Worm (Caenorhabditis elegans) whole organism, mixed stage, embryonic: ENCODE results near the gene Y82E9BR.3.

Experiments used
- M03D4.4 ChIP-seq: sonication (generic microtip); optimal IDR thresholded peaks from 2 replicates; lab custom pipeline; 2017; ENCODE audit warnings: mild to moderate bottlenecking, missing genetic modification characterization, missing compliant biosample characterization
- bed-3 ChIP-seq: fragments of 200-800 bp; sonication (Bioruptor generic); optimal IDR thresholded peaks from 3 replicates; lab custom pipeline; 2018; ENCODE audit warnings: mild to moderate bottlenecking, missing genetic modification characterization, moderate library complexity, missing compliant biosample characterization
- blmp-1 ChIP-seq: fragments of 150-350 bp; optimal IDR thresholded peaks from 2 replicates; lab custom pipeline; 2014; ENCODE audit warnings: missing biosample characterization, missing genetic modification characterization
- ceh-39 ChIP-seq: fragments of 150-350 bp; optimal IDR thresholded peaks from 2 replicates; lab custom pipeline; 2014; ENCODE audit warnings: missing biosample characterization, missing genetic modification characterization
- ceh-43 ChIP-seq: fragments of 200-800 bp; sonication (Bioruptor generic); optimal IDR thresholded peaks from 2 replicates; lab custom pipeline; 2018; ENCODE audit warnings: mild to moderate bottlenecking, missing genetic modification characterization, moderate library complexity, missing compliant biosample characterization
- ceh-83 ChIP-seq: fragments of 200-800 bp; sonication (Bioruptor generic); optimal IDR thresholded peaks from 2 replicates; lab custom pipeline; 2018; ENCODE audit warnings: mild to moderate bottlenecking, missing genetic modification characterization, missing compliant biosample characterization
- ces-1 ChIP-seq: fragments of 150-350 bp; optimal IDR thresholded peaks from 2 replicates; lab custom pipeline; 2014; ENCODE audit warnings: missing biosample characterization, missing genetic modification reagents, missing genetic modification characterization
- cnd-1 ChIP-seq: fragments of 200-800 bp; sonication (Bioruptor generic); optimal IDR thresholded peaks from 2 replicates; lab custom pipeline; 2018; ENCODE audit warnings: mild to moderate bottlenecking, missing genetic modification characterization, missing compliant biosample characterization
- drap-1 ChIP-seq: fragments of 200-800 bp; sonication (Bioruptor generic); optimal IDR thresholded peaks from 3 replicates; lab custom pipeline; 2018; ENCODE audit warnings: mild to moderate bottlenecking, missing genetic modification characterization, missing compliant biosample characterization
- elt-1 ChIP-seq: sonication (generic microtip); optimal IDR thresholded peaks from 2 replicates; lab custom pipeline; 2017; ENCODE audit warnings: missing genetic modification characterization, mild to moderate bottlenecking, missing compliant biosample characterization, antibody characterized with exemption, moderate library complexity, borderline replicate concordance; ENCODE audit not compliant: insufficient read depth
- elt-3 ChIP-seq: fragments of 150-350 bp; optimal IDR thresholded peaks from 2 replicates; lab custom pipeline; 2014; ENCODE audit warnings: missing biosample characterization, missing genetic modification characterization
- flh-1 ChIP-seq: fragments of 200-800 bp; sonication (Bioruptor generic); optimal IDR thresholded peaks from 2 replicates; lab custom pipeline; 2018; ENCODE audit warnings: mild to moderate bottlenecking, missing genetic modification characterization, moderate library complexity, missing compliant biosample characterization
- ham-2 ChIP-seq: fragments of 200-800 bp; sonication (Bioruptor generic); optimal IDR thresholded peaks from 2 replicates; lab custom pipeline; 2018; ENCODE audit warnings: mild to moderate bottlenecking, missing genetic modification characterization, missing compliant biosample characterization
- hlh-1 ChIP-seq: fragments of 150-350 bp; optimal IDR thresholded peaks from 2 replicates; lab custom pipeline; 2014; ENCODE audit warnings: missing biosample characterization, missing genetic modification reagents, missing genetic modification characterization
- lin-13 ChIP-seq: fragments of 150-350 bp; optimal IDR thresholded peaks from 2 replicates; lab custom pipeline; 2014; ENCODE audit warnings: missing biosample characterization, missing genetic modification characterization
- lin-32 ChIP-seq: fragments of 200-800 bp; sonication (Bioruptor generic); optimal IDR thresholded peaks from 2 replicates; lab custom pipeline; 2018; ENCODE audit warnings: mild to moderate bottlenecking, missing genetic modification characterization, missing compliant biosample characterization
- lsy-2 ChIP-seq: fragments of 150-350 bp; optimal IDR thresholded peaks from 2 replicates; lab custom pipeline; 2014; ENCODE audit warnings: missing biosample characterization, missing genetic modification characterization
- mab-5 ChIP-seq: fragments of 150-350 bp; optimal IDR thresholded peaks from 2 replicates; lab custom pipeline; 2014; ENCODE audit warnings: missing biosample characterization, missing genetic modification characterization
- mep-1 ChIP-seq: fragments of 150-350 bp; optimal IDR thresholded peaks from 2 replicates; lab custom pipeline; 2017; ENCODE audit warnings: missing biosample characterization, missing genetic modification reagents, missing genetic modification characterization, inconsistent platforms
- mls-2 ChIP-seq: sonication (generic microtip); optimal IDR thresholded peaks from 2 replicates; lab custom pipeline; 2016; ENCODE audit warnings: mild to moderate bottlenecking, missing genetic modification characterization, moderate library complexity, missing compliant biosample characterization
- nhr-12 ChIP-seq: fragments of 150-350 bp; optimal IDR thresholded peaks from 2 replicates; lab custom pipeline; 2014; ENCODE audit warnings: missing biosample characterization, missing genetic modification characterization
- nhr-2 ChIP-seq: fragments of 150-350 bp; optimal IDR thresholded peaks from 2 replicates; lab custom pipeline; 2014; ENCODE audit warnings: missing biosample characterization, missing genetic modification characterization
- nhr-237 ChIP-seq: fragments of 150-350 bp; optimal IDR thresholded peaks from 2 replicates; lab custom pipeline; 2014; ENCODE audit warnings: missing biosample characterization, missing genetic modification characterization
- nhr-28 ChIP-seq: fragments of 150-350 bp; optimal IDR thresholded peaks from 2 replicates; lab custom pipeline; 2014; ENCODE audit warnings: missing biosample characterization, missing genetic modification characterization
- nhr-76 ChIP-seq: sonication (generic microtip); optimal IDR thresholded peaks from 2 replicates; lab custom pipeline; 2017; ENCODE audit warnings: missing biosample characterization, missing genetic modification characterization
- pha-4 ChIP-seq: fragments of 150-350 bp; optimal IDR thresholded peaks from 2 replicates; lab custom pipeline; 2018; ENCODE audit warnings: missing biosample characterization, missing genetic modification reagents, missing genetic modification characterization
- sem-2 ChIP-seq: fragments of 200-800 bp; sonication (Bioruptor generic); optimal IDR thresholded peaks from 2 replicates; lab custom pipeline; 2018; ENCODE audit warnings: mild to moderate bottlenecking, missing genetic modification characterization, missing compliant biosample characterization
- snpc-4 ChIP-seq: fragments of 150-350 bp; optimal IDR thresholded peaks from 2 replicates; lab custom pipeline; 2014; ENCODE audit warnings: missing biosample characterization, missing genetic modification characterization
- sptf-1 ChIP-seq: sonication (generic microtip); optimal IDR thresholded peaks from 2 replicates; lab custom pipeline; 2017; ENCODE audit warnings: mild to moderate bottlenecking, missing genetic modification characterization, moderate library complexity, missing compliant biosample characterization
- tbx-8 ChIP-seq: fragments of 200-800 bp; sonication (Bioruptor generic); optimal IDR thresholded peaks from 2 replicates; lab custom pipeline; 2018; ENCODE audit warnings: mild to moderate bottlenecking, missing genetic modification characterization, moderate library complexity, missing compliant biosample characterization
- unc-120 ChIP-seq: sonication (generic microtip); optimal IDR thresholded peaks from 2 replicates; lab custom pipeline; 2017; ENCODE audit warnings: missing genetic modification characterization, missing compliant biosample characterization; ENCODE audit not compliant: poor library complexity, severe bottlenecking
- unc-39 ChIP-seq: fragments of 150-350 bp; optimal IDR thresholded peaks from 2 replicates; lab custom pipeline; 2014; ENCODE audit warnings: missing biosample characterization, missing genetic modification characterization
- unc-62 ChIP-seq: fragments of 150-350 bp; optimal IDR thresholded peaks from 2 replicates; lab custom pipeline; 2014; ENCODE audit warnings: missing biosample characterization, missing genetic modification reagents, missing genetic modification characterization
- zip-8 ChIP-seq: fragments of 150-350 bp; optimal IDR thresholded peaks from 2 replicates; lab custom pipeline; 2014; ENCODE audit warnings: missing biosample characterization, missing genetic modification characterization
- ztf-11 ChIP-seq: fragments of 150-350 bp; optimal IDR thresholded peaks from 2 replicates; lab custom pipeline; 2014; ENCODE audit warnings: missing biosample characterization, missing genetic modification characterization

The Y82E9BR.3 gene

ce11 chrIII:1419700-1420356, 832 bp downstream of the Y82E9BR.3 start:
- peak; percentile 12 for TF ChIP-seq lsy-2 (tag; lab: Kevin White, UChicago)
- no peak for TF ChIP-seq sem-2 (GFP tag; lab: Kevin White, UChicago)

DNA sequence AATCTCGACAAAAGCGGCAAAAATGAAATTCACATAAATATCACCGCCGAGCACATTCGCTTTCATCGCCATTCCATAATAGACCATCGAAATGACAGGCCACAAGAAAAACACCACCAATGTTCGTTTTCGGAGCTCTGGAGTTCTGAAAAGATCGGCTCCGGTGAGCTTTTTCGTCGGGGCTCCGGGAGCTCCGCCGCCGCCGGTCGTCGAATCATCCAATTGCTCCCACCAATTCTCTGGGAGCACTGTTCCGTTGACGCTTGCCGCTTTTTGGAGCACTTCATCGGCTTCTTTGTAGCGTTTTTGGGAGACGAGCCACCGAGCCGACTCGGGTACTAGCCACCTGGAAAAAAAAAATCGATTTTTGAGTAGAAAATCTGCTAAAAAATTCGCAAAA, 2.4 kb downstream of the Y82E9BR.3 start:
- TF ChIP-seq drap-1 (GFP tag; lab: Kevin White, UChicago), result no peak

DNA sequence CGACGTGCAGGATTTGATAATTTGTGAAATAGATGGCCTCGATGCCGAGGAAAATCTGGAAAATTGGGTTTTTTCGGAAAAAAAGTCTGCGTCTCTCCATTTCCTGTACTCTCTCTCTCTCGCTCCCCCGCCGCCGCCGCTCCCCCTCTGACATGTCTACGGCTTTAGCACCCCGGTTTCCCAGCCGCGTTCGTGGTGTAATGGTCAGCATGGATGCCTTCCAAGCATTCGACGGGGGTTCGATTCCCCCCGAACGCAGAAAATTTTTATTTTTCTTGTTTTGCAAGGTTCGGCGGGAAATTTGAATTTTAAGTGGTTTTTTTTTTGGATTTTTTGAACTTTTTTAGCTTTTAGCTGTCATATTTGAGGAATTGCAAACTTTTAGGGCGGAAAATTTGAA, 5.3 kb downstream of the Y82E9BR.3 start:
- TF ChIP-seq mls-2 (tag; lab: Kevin White, UChicago), result peak; percentile 80
- no peak for TF ChIP-seq nhr-12 (tag; lab: Kevin White, UChicago)
- peak; percentile 36 for TF ChIP-seq cnd-1 (tag; lab: Kevin White, UChicago)
- TF ChIP-seq unc-120 (tag; lab: Kevin White, UChicago), result peak; percentile 20
- peak; percentile 32 for TF ChIP-seq lin-13
- TF ChIP-seq nhr-2, result no peak
- no peak for TF ChIP-seq zip-8
- no peak for TF ChIP-seq mep-1 (tag; lab: Kevin White, UChicago)
- no peak for TF ChIP-seq nhr-28
- no peak for TF ChIP-seq blmp-1 (tag; lab: Kevin White, UChicago)
- TF ChIP-seq nhr-76 (tag; lab: Kevin White, UChicago), result no peak
- TF ChIP-seq elt-1 (tag; lab: Kevin White, UChicago), result no peak
- no peak for TF ChIP-seq ztf-11 (tag; lab: Kevin White, UChicago)
- no peak for TF ChIP-seq lin-32 (GFP tag; lab: Kevin White, UChicago)
- peak; percentile 63 for TF ChIP-seq lsy-2 (tag; lab: Kevin White, UChicago)
- TF ChIP-seq sptf-1 (tag; lab: Kevin White, UChicago), result peak; percentile 85
- peak; percentile 74 for TF ChIP-seq drap-1 (GFP tag; lab: Kevin White, UChicago)
- no peak for TF ChIP-seq unc-39 (tag; lab: Kevin White, UChicago)
- peak; percentile 7 for TF ChIP-seq ces-1 (GFP tag; lab: Kevin White, UChicago)
- TF ChIP-seq ceh-39, result no peak
- TF ChIP-seq ceh-43 (GFP tag; lab: Kevin White, UChicago), result peak; percentile 14
- TF ChIP-seq M03D4.4 (tag; lab: Kevin White, UChicago), result peak; percentile 23
- no peak for TF ChIP-seq hlh-1
- no peak for TF ChIP-seq unc-62 (GFP tag; lab: Kevin White, UChicago)
- TF ChIP-seq bed-3 (GFP tag; lab: Kevin White, UChicago), result peak; percentile 51
- no peak for TF ChIP-seq snpc-4 (tag; lab: Kevin White, UChicago)
- TF ChIP-seq tbx-8, result peak; percentile 20
- TF ChIP-seq sem-2 (GFP tag; lab: Kevin White, UChicago), result peak; percentile 46
- no peak for TF ChIP-seq nhr-237 (tag; lab: Kevin White, UChicago)
- peak; percentile 29 for TF ChIP-seq ham-2
- peak; percentile 62 for TF ChIP-seq ceh-83 (GFP tag; lab: Kevin White, UChicago)
- TF ChIP-seq elt-3 (tag; lab: Kevin White, UChicago), result no peak
- TF ChIP-seq pha-4 (tag; lab: Kevin White, UChicago), result no peak
- no peak for TF ChIP-seq mab-5 (tag; lab: Kevin White, UChicago)
- peak; percentile 30 for TF ChIP-seq flh-1 (GFP tag; lab: Kevin White, UChicago)

ce11 chrIII:1427126-1427525, 8.1 kb downstream of the Y82E9BR.3 start, which contains the start of gene lelo-2:
lelo-2 (minus strand) TSS chrIII:1427226.
- TF ChIP-seq elt-1 (tag; lab: Kevin White, UChicago) (no peak), sptf-1 (tag; lab: Kevin White, UChicago) (no peak), ztf-11 (tag; lab: Kevin White, UChicago) (no peak)
